Worm (Caenorhabditis elegans): ENCODE data around the gene srh-239.
A peak's percentile ranks its signal among the peaks of the same experiment; 100 is the strongest.

Gene srh-239

DNA sequence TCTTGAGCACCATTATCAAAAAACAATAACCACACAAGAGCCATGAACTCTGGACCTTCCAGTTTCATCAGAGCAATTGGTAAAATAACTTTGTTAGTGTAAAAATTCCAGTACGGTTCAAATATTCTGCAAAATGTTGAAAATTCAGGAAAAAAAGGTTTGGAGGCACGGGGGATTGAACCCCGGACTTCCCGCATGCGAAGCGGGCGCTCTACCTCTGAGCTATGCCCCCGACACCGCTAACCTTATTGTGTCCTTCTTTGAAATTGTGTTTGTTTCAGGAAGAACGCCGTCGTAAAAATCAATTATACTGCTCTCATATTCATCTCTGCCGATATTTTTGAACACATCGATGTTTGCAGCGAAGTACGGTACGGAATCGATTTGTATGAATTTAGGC lies 34.3 kb downstream of the srh-239 start (continued):
- 0 out of 2 replicates have a peak, but pooled peaks have one; percentile 35 for TF ChIP-seq attf-6 (GFP tag; IDR thresholded peaks at IDR 0.05)
- TF ChIP-seq tbx-9 (tag; optimal IDR thresholded peaks at IDR 0.05; ENCODE audit: borderline replicate concordance): no peak
- TF ChIP-seq ceh-58 (GFP tag; IDR thresholded peaks at IDR 0.05): no peak
- TF ChIP-seq ceh-27 (GFP tag; optimal IDR thresholded peaks at IDR 0.05): no peak
- TF ChIP-seq nhr-27 (tag; optimal IDR thresholded peaks at IDR 0.05): no peak
- no peak for TF ChIP-seq C06A6.2 (GFP tag; conservative IDR thresholded peaks at IDR 0.05)
- no peak for TF ChIP-seq C17E4.6 (GFP tag; IDR thresholded peaks at IDR 0.05)
- no peak for TF ChIP-seq nhr-179 (tag; optimal IDR thresholded peaks at IDR 0.05)
- no peak for TF ChIP-seq lin-26 (GFP tag; IDR thresholded peaks at IDR 0.05)
- TF ChIP-seq B0019.2 (GFP tag; conservative IDR thresholded peaks at IDR 0.05): no peak
- TF ChIP-seq ztf-6 (GFP tag; IDR thresholded peaks at IDR 0.05): no peak
- no peak for TF ChIP-seq ama-1 (optimal IDR thresholded peaks at IDR 0.05)
- peak in 1 of 2 experiments; percentile 46 for TF ChIP-seq ama-1 (GFP tag; optimal IDR thresholded peaks at IDR 0.05)
- no peak for TF ChIP-seq zfh-2 (GFP tag; conservative IDR thresholded peaks at IDR 0.05)
- TF ChIP-seq aptf-3 (GFP tag; IDR thresholded peaks at IDR 0.05): no peak
- no peak for TF ChIP-seq ztf-25 (GFP tag; IDR thresholded peaks at IDR 0.05)
- no peak for TF ChIP-seq dpl-1 (GFP tag; optimal IDR thresholded peaks at IDR 0.05)
- no peak for TF ChIP-seq T07F8.4 (tag; optimal IDR thresholded peaks at IDR 0.05)
- 0 out of 2 replicates have a peak, but pooled peaks have one; percentile 50 for TF ChIP-seq nfyb-1 (GFP tag; IDR thresholded peaks at IDR 0.05)
- peak; percentile 45 for TF ChIP-seq sptf-2 (GFP tag; optimal IDR thresholded peaks at IDR 0.05)
- no peak for TF ChIP-seq F52B5.7 (tag; optimal IDR thresholded peaks at IDR 0.05)
- no peak for TF ChIP-seq ekl-4 (GFP tag; IDR thresholded peaks at IDR 0.05)
- 0 out of 2 replicates have a peak, but pooled peaks have one; percentile 36 for TF ChIP-seq egl-44 (GFP tag; IDR thresholded peaks at IDR 0.05)
- TF ChIP-seq mes-4 (tag; optimal IDR thresholded peaks at IDR 0.05): peak; percentile 56
- peak; percentile 81 for TF ChIP-seq snpc-3.4 (tag; optimal IDR thresholded peaks at IDR 0.05)
- peak; percentile 27 for TF ChIP-seq lsl-1 (GFP tag; optimal IDR thresholded peaks at IDR 0.05)
- no peak for TF ChIP-seq sdz-38 (tag; optimal IDR thresholded peaks at IDR 0.05)
- TF ChIP-seq nfya-2 (GFP tag; IDR thresholded peaks at IDR 0.05): no peak
- no peak for TF ChIP-seq mxl-1 (tag; optimal IDR thresholded peaks at IDR 0.05)
- TF ChIP-seq F39B2.1 (GFP tag; IDR thresholded peaks at IDR 0.05): no peak
- TF ChIP-seq pbrm-1 (GFP tag; IDR thresholded peaks at IDR 0.05): peak; percentile 51; the same call in 1 of the 2 replicates
- TF ChIP-seq ceh-79 (tag; optimal IDR thresholded peaks at IDR 0.05): no peak
- TF ChIP-seq F10E7.11 (tag; optimal IDR thresholded peaks at IDR 0.05): no peak
- no peak for TF ChIP-seq K12H6.12 (tag; optimal IDR thresholded peaks at IDR 0.05)
- no peak for TF ChIP-seq attf-3 (GFP tag; conservative IDR thresholded peaks at IDR 0.05)
- no peak for TF ChIP-seq lin-35 (GFP tag; optimal IDR thresholded peaks at IDR 0.05)
- TF ChIP-seq aptf-2 (GFP tag; conservative IDR thresholded peaks at IDR 0.05): no peak
- TF ChIP-seq pha-4 (tag; optimal IDR thresholded peaks at IDR 0.05): no peak
- no peak for TF ChIP-seq let-526 (GFP tag; IDR thresholded peaks at IDR 0.05)
- TF ChIP-seq F57C9.4 (tag; optimal IDR thresholded peaks at IDR 0.05): no peak
- no peak for TF ChIP-seq egl-18 (GFP tag; IDR thresholded peaks at IDR 0.05)
- no peak for TF ChIP-seq ztf-26 (tag; optimal IDR thresholded peaks at IDR 0.05)
- TF ChIP-seq Y67H2A.10 (GFP tag; conservative IDR thresholded peaks at IDR 0.05): no peak
- TF ChIP-seq chd-7 (tag; optimal IDR thresholded peaks at IDR 0.05): no peak
- TF ChIP-seq lag-1 (GFP tag; IDR thresholded peaks at IDR 0.05): no peak
- no peak for TF ChIP-seq xnd-1 (tag; optimal IDR thresholded peaks at IDR 0.05)
- peak; percentile 61 for TF ChIP-seq madf-6 (GFP tag; IDR thresholded peaks at IDR 0.05)
- no peak for TF ChIP-seq repo-1 (tag; optimal IDR thresholded peaks at IDR 0.05)
- TF ChIP-seq hmg-20 (GFP tag; IDR thresholded peaks at IDR 0.05): no peak
- peak; percentile 20 for TF ChIP-seq attf-5 (GFP tag; optimal IDR thresholded peaks at IDR 0.05)
- no peak for TF ChIP-seq madf-8 (GFP tag; conservative IDR thresholded peaks at IDR 0.05)

Measured in whole organism, young adult.